Fruit fly (Drosophila melanogaster) whole organism, embryonic: ENCODE results near the gene CG34310.

Experiments
- Abd-B ChIP-seq: fragments of 200-800 bp; sonication (Bioruptor generic); optimal IDR thresholded peaks from 2 replicates; lab custom pipeline; 2018; ENCODE audit warnings: missing biosample characterization, mild to moderate bottlenecking, missing genetic modification characterization, moderate library complexity
- B-H1 ChIP-seq: fragments of 200-800 bp; sonication (Bioruptor generic); IDR thresholded peaks from 3 replicates; pipeline ENCODE4 v1.3.6; 2022; ENCODE audit warnings: missing biosample characterization, missing genetic modification characterization
- CG10366 ChIP-seq: fragments of 200-800 bp; sonication (Bioruptor generic); IDR thresholded peaks from 2 replicates; pipeline ENCODE4 v1.3.6; 2022; ENCODE audit warnings: missing biosample characterization, missing genetic modification characterization
- CG11723 ChIP-seq: fragments of 200-800 bp; sonication (Bioruptor generic); optimal IDR thresholded peaks from 2 replicates; lab custom pipeline; 2017; ENCODE audit warnings: missing biosample characterization, mild to moderate bottlenecking, missing genetic modification characterization
- CG14667 ChIP-seq: fragments of 200-800 bp; sonication (Bioruptor generic); IDR thresholded peaks from 2 replicates; pipeline ENCODE4 v1.3.6; 2022; ENCODE audit warnings: missing biosample characterization, missing genetic modification characterization
- CG16779 ChIP-seq: fragments of 200-800 bp; sonication (Bioruptor generic); IDR thresholded peaks from 2 replicates; pipeline ENCODE4 v1.3.6; 2022; ENCODE audit warnings: missing biosample characterization, missing genetic modification characterization
- CG16863 ChIP-seq: fragments of 200-800 bp; sonication (Bioruptor generic); optimal IDR thresholded peaks from 3 replicates; lab custom pipeline; 2016; ENCODE audit warnings: missing biosample characterization, missing genetic modification characterization
- CG17612 ChIP-seq: fragments of 200-800 bp; sonication (Bioruptor generic); IDR thresholded peaks from 2 replicates; pipeline ENCODE4 v1.3.6; 2022; ENCODE audit warnings: missing biosample characterization, missing genetic modification characterization
- CG1832 ChIP-seq: fragments of 200-800 bp; sonication (Bioruptor generic); optimal IDR thresholded peaks from 2 replicates; lab custom pipeline; 2017; ENCODE audit warnings: missing biosample characterization, mild to moderate bottlenecking, missing genetic modification characterization, inconsistent platforms
- CG18476 ChIP-seq: fragments of 200-800 bp; sonication (Bioruptor generic); optimal IDR thresholded peaks from 2 replicates; lab custom pipeline; 2016; ENCODE audit warnings: missing biosample characterization, mild to moderate bottlenecking, missing genetic modification characterization
- CG2712 ChIP-seq: fragments of 200-800 bp; optimal IDR thresholded peaks from 3 replicates; lab custom pipeline; 2019; ENCODE audit warnings: missing biosample characterization, mild to moderate bottlenecking, missing genetic modification characterization, moderate library complexity
- CG32772 ChIP-seq: fragments of 200-800 bp; sonication (Bioruptor generic); IDR thresholded peaks from 2 replicates; pipeline ENCODE4 v1.3.6; 2022; ENCODE audit warnings: missing biosample characterization, missing genetic modification characterization
- CG3726 ChIP-seq: fragments of 200-800 bp; sonication (Bioruptor generic); IDR thresholded peaks from 3 replicates; pipeline ENCODE4, ENCODE4 v1.3.6; 2022; ENCODE audit warnings: missing biosample characterization, missing genetic modification characterization
- CG3838 ChIP-seq: fragments of 200-800 bp; sonication (Bioruptor generic); optimal IDR thresholded peaks from 3 replicates; lab custom pipeline; 2016; ENCODE audit warnings: missing biosample characterization, missing genetic modification characterization
- CG42726 ChIP-seq: fragments of 200-800 bp; sonication (Bioruptor generic); IDR thresholded peaks from 2 replicates; pipeline ENCODE4 v1.3.6; 2022; ENCODE audit warnings: missing biosample characterization, missing genetic modification characterization; ENCODE audit not compliant: partially characterized antibody
- CG43689 ChIP-seq: fragments of 200-800 bp; sonication (Bioruptor generic); IDR thresholded peaks from 2 replicates; pipeline ENCODE4 v1.3.6; 2022; ENCODE audit warnings: missing biosample characterization, missing genetic modification characterization
- CG4617 ChIP-seq: fragments of 200-800 bp; sonication (Bioruptor generic); optimal IDR thresholded peaks from 3 replicates; lab custom pipeline; 2016; ENCODE audit warnings: missing biosample characterization, missing genetic modification characterization, borderline replicate concordance
- CG6654 ChIP-seq: fragments of 200-800 bp; sonication (Bioruptor generic); optimal IDR thresholded peaks from 2 replicates; lab custom pipeline; 2017; ENCODE audit warnings: missing biosample characterization, mild to moderate bottlenecking, missing genetic modification characterization
- CG9727 ChIP-seq: fragments of 200-800 bp; sonication (Bioruptor generic); optimal IDR thresholded peaks from 3 replicates; lab custom pipeline; 2017; ENCODE audit warnings: missing biosample characterization, mild to moderate bottlenecking, missing genetic modification characterization
- CTCF ChIP-seq: fragments of 200-800 bp; sonication (Bioruptor generic); optimal IDR thresholded peaks from 2 replicates; lab custom pipeline; 2017; ENCODE audit warnings: missing biosample characterization, mild to moderate bottlenecking, missing genetic modification characterization, moderate library complexity
- Camta ChIP-seq: fragments of 200-800 bp; sonication (Bioruptor generic); optimal IDR thresholded peaks from 2 replicates; lab custom pipeline; 2016; ENCODE audit warnings: missing biosample characterization, missing genetic modification characterization
- CrebB ChIP-seq: fragments of 200-800 bp; sonication (Bioruptor generic); optimal IDR thresholded peaks from 3 replicates; lab custom pipeline; 2018; ENCODE audit warnings: missing biosample characterization, mild to moderate bottlenecking, missing genetic modification characterization
- Dek ChIP-seq: fragments of 200-800 bp; sonication (Bioruptor generic); optimal IDR thresholded peaks from 3 replicates; lab custom pipeline; 2019; ENCODE audit warnings: missing biosample characterization, mild to moderate bottlenecking, missing genetic modification characterization, moderate library complexity
- Doc3 ChIP-seq: fragments of 200-800 bp; sonication (Bioruptor generic); IDR thresholded peaks from 3 replicates; pipeline ENCODE4 v1.3.6; 2022; ENCODE audit warnings: missing biosample characterization, missing genetic modification characterization; ENCODE audit not compliant: partially characterized antibody
- Drgx ChIP-seq: fragments of 200-800 bp; sonication (Bioruptor generic); IDR thresholded peaks from 2 replicates; pipeline ENCODE4 v1.3.6; 2022; ENCODE audit warnings: missing biosample characterization, missing genetic modification characterization
- Gsc ChIP-seq: fragments of 200-800 bp; sonication (Bioruptor generic); IDR thresholded peaks from 2 replicates; pipeline ENCODE4 v1.3.6; 2022; ENCODE audit warnings: missing biosample characterization, missing genetic modification characterization
- Hand ChIP-seq: fragments of 200-800 bp; sonication (Bioruptor generic); optimal IDR thresholded peaks from 2 replicates; lab custom pipeline; 2017; ENCODE audit warnings: mild to moderate bottlenecking, missing biosample characterization, missing genetic modification reagents, missing genetic modification characterization
- HmgZ ChIP-seq: fragments of 200-800 bp; sonication (Bioruptor generic); optimal IDR thresholded peaks from 2 replicates; lab custom pipeline; 2018; ENCODE audit warnings: missing biosample characterization, mild to moderate bottlenecking, missing genetic modification characterization
- Hr39 ChIP-seq: fragments of >200 bp; optimal IDR thresholded peaks from 2 replicates; lab custom pipeline; 2017
- NC2α ChIP-seq: fragments of 200-800 bp; sonication (Bioruptor generic); optimal IDR thresholded peaks from 2 replicates; lab custom pipeline; 2016; ENCODE audit warnings: missing biosample characterization, missing genetic modification characterization
- NC2β ChIP-seq: fragments of 200-800 bp; sonication (Bioruptor generic); optimal IDR thresholded peaks from 2 replicates; lab custom pipeline; 2016; ENCODE audit warnings: missing biosample characterization, missing genetic modification characterization
- NFAT ChIP-seq: fragments of 200-800 bp; sonication (Bioruptor generic); IDR thresholded peaks from 2 replicates; pipeline ENCODE4 v1.3.6; 2022; ENCODE audit warnings: missing biosample characterization, missing genetic modification characterization
- Oaz ChIP-seq: fragments of 200-800 bp; sonication (Bioruptor generic); IDR thresholded peaks from 2 replicates; pipeline ENCODE4 v1.3.6; 2022; ENCODE audit warnings: missing biosample characterization, missing genetic modification characterization
- TFAM ChIP-seq: fragments of 200-800 bp; sonication (Bioruptor generic); optimal IDR thresholded peaks from 2 replicates; lab custom pipeline; 2017; ENCODE audit warnings: missing biosample characterization, missing genetic modification characterization, inconsistent platforms
- YL-1 ChIP-seq: fragments of 200-800 bp; sonication (Bioruptor generic); optimal IDR thresholded peaks from 3 replicates; lab custom pipeline; 2017; ENCODE audit warnings: missing biosample characterization, mild to moderate bottlenecking, missing genetic modification characterization
- ac ChIP-seq: fragments of 200-800 bp; sonication (Bioruptor generic); optimal IDR thresholded peaks from 3 replicates; lab custom pipeline; 2017; ENCODE audit warnings: missing biosample characterization, mild to moderate bottlenecking, missing genetic modification characterization
- bbx ChIP-seq: fragments of 200-800 bp; sonication (Bioruptor generic); IDR thresholded peaks from 2 replicates; pipeline ENCODE4 v1.3.6; 2022; ENCODE audit warnings: missing biosample characterization, missing genetic modification characterization; ENCODE audit not compliant: partially characterized antibody
- cato ChIP-seq: fragments of 200-800 bp; sonication (Bioruptor generic); optimal IDR thresholded peaks from 2 replicates; lab custom pipeline; 2016; ENCODE audit warnings: missing biosample characterization, missing genetic modification characterization, borderline replicate concordance
- cwo ChIP-seq: fragments of 200-800 bp; sonication (Bioruptor generic); optimal IDR thresholded peaks from 3 replicates; lab custom pipeline; 2017; ENCODE audit warnings: missing biosample characterization, missing genetic modification characterization, mild to moderate bottlenecking, moderate library complexity, missing genetic modification reagents
- da ChIP-seq: fragments of 200-800 bp; sonication (Bioruptor generic); optimal IDR thresholded peaks from 2 replicates; lab custom pipeline; 2016; ENCODE audit warnings: missing biosample characterization, missing genetic modification characterization
- dpn ChIP-seq, 2 experiments: fragments of 200-800 bp; sonication (Bioruptor generic); optimal IDR thresholded peaks; 3 replicates each; lab custom pipeline; 2016; ENCODE audit warnings: missing biosample characterization in 2 of 2, missing genetic modification characterization in 2 of 2
- ems ChIP-seq: fragments of 200-800 bp; sonication (Bioruptor generic); optimal IDR thresholded peaks from 3 replicates; lab custom pipeline; 2016; ENCODE audit warnings: missing biosample characterization, missing genetic modification characterization
- exex ChIP-seq: fragments of 200-800 bp; sonication (Bioruptor generic); optimal IDR thresholded peaks from 4 replicates; lab custom pipeline; 2018; ENCODE audit warnings: missing biosample characterization, mild to moderate bottlenecking, missing genetic modification characterization, moderate library complexity
- fru ChIP-seq: fragments of >200 bp; optimal IDR thresholded peaks from 2 replicates; lab custom pipeline; 2017
- gce ChIP-seq: fragments of 200-800 bp; sonication (Bioruptor generic); IDR thresholded peaks from 3 replicates; pipeline ENCODE4 v1.3.6; 2022; ENCODE audit warnings: missing biosample characterization, missing genetic modification characterization
- gcm ChIP-seq: fragments of 200-800 bp; sonication (Bioruptor generic); optimal IDR thresholded peaks from 2 replicates; lab custom pipeline; 2019; ENCODE audit warnings: missing biosample characterization, mild to moderate bottlenecking, missing genetic modification characterization, moderate library complexity
- kay ChIP-seq: fragments of 200-800 bp; sonication (Bioruptor generic); optimal IDR thresholded peaks from 2 replicates; lab custom pipeline; 2016; ENCODE audit warnings: missing biosample characterization, missing genetic modification characterization
- nom ChIP-seq: fragments of 200-800 bp; sonication (Bioruptor generic); optimal IDR thresholded peaks from 2 replicates; lab custom pipeline; 2017; ENCODE audit warnings: missing biosample characterization, missing genetic modification characterization, mild to moderate bottlenecking, moderate library complexity, missing genetic modification reagents
- pb ChIP-seq: fragments of 200-800 bp; sonication (Bioruptor generic); optimal IDR thresholded peaks from 3 replicates; lab custom pipeline; 2016; ENCODE audit warnings: missing biosample characterization, missing genetic modification characterization
- pho ChIP-seq: fragments of 200-800 bp; sonication (Bioruptor generic); optimal IDR thresholded peaks from 2 replicates; lab custom pipeline; 2016; ENCODE audit warnings: missing biosample characterization, missing genetic modification characterization
- repo ChIP-seq: fragments of 200-800 bp; sonication (Bioruptor generic); optimal IDR thresholded peaks from 2 replicates; lab custom pipeline; 2016; ENCODE audit warnings: missing biosample characterization, missing genetic modification characterization
- toy ChIP-seq: fragments of 200-800 bp; sonication (Bioruptor generic); IDR thresholded peaks from 2 replicates; pipeline ENCODE4 v1.3.6; 2022; ENCODE audit warnings: missing biosample characterization, missing genetic modification characterization
- vnd ChIP-seq: fragments of 200-800 bp; sonication (Bioruptor generic); IDR thresholded peaks from 3 replicates; pipeline ENCODE4 v1.3.6; 2022; ENCODE audit warnings: missing biosample characterization, missing genetic modification characterization; ENCODE audit not compliant: partially characterized antibody

The CG34310 gene

dm6 chr2L:6700742-6701141 lies 37.3 kb downstream of the CG34310 start (continued):
- TF ChIP-seq CTCF (GFP tag; lab: Kevin White, UChicago) (no peak), CG16863 (GFP tag; lab: Kevin White, UChicago) (peak; percentile 21), bbx (GFP tag; lab: Robert Waterston, UW) (no peak), pho (GFP tag; lab: Kevin White, UChicago) (no peak), Doc3 (no peak), CG32772 (no peak), TFAM (no peak), exex (tag; lab: Kevin White, UChicago) (no peak), B-H1 (no peak), CG17612 (GFP tag; lab: Robert Waterston, UW) (no peak), NC2β (peak; percentile 54), NFAT (GFP tag; lab: Robert Waterston, UW) (no peak), ems (GFP tag; lab: Kevin White, UChicago) (no peak), CG14667 (no peak), CG4617 (GFP tag; lab: Kevin White, UChicago) (no peak), CG18476 (no peak), CG11723 (no peak), cato (GFP tag; lab: Kevin White, UChicago) (peak; percentile 11), pb (GFP tag; lab: Kevin White, UChicago) (no peak), Dek (no peak), fru (lab: Kevin White, UChicago) (no peak), nom (no peak), CG16779 (GFP tag; lab: Robert Waterston, UW) (no peak), CG1832 (no peak), CG6654 (GFP tag; lab: Kevin White, UChicago) (no peak), gce (GFP tag; lab: Robert Waterston, UW) (no peak), CG10366 (GFP tag; lab: Robert Waterston, UW) (no peak), dpn (GFP tag; optimal IDR thresholded peaks at IDR 0.05; lab: Kevin White, UChicago) (peak in 1 of 2 experiments; percentile 11), Oaz (GFP tag; lab: Robert Waterston, UW) (no peak), gcm (GFP tag; lab: Kevin White, UChicago) (peak; percentile 17), CG43689 (no peak), ac (GFP tag; lab: Kevin White, UChicago) (peak; percentile 93), HmgZ (tag; lab: Kevin White, UChicago) (no peak), da (GFP tag; lab: Kevin White, UChicago) (no peak), CG3838 (GFP tag; lab: Kevin White, UChicago) (no peak), Hr39 (no peak), toy (GFP tag; lab: Robert Waterston, UW) (no peak), Hand (GFP tag; lab: Kevin White, UChicago) (no peak), CG9727 (peak; percentile 85), Camta (GFP tag; lab: Kevin White, UChicago) (peak; percentile 30), CG42726 (GFP tag; lab: Robert Waterston, UW) (no peak), CG2712 (tag; lab: Kevin White, UChicago) (peak; percentile 36), Drgx (no peak), CG3726 (GFP tag; lab: Robert Waterston, UW) (no peak), kay (GFP tag; lab: Kevin White, UChicago) (no peak), NC2α (GFP tag; lab: Kevin White, UChicago) (peak; percentile 62), Abd-B (GFP tag; lab: Kevin White, UChicago) (no peak), YL-1 (GFP tag; lab: Kevin White, UChicago) (no peak), cwo (GFP tag; lab: Kevin White, UChicago) (no peak), vnd (GFP tag; lab: Robert Waterston, UW) (no peak), CrebB (tag; lab: Kevin White, UChicago) (peak; percentile 24), repo (GFP tag; lab: Kevin White, UChicago) (no peak), Gsc (GFP tag; lab: Robert Waterston, UW) (no peak)
